Worm (Caenorhabditis elegans) whole organism, L4/young adult: ENCODE data around the gene cutl-27.

Experiments used
- W03F9.2 ChIP-seq: fragments of 150-350 bp; optimal IDR thresholded peaks from 2 replicates; lab custom pipeline; 2014; ENCODE audit warnings: missing biosample characterization, missing genetic modification characterization
- dao-5 ChIP-seq: sonication (generic microtip); optimal IDR thresholded peaks from 2 replicates; lab custom pipeline; 2016; ENCODE audit warnings: missing genotype, missing genetic modification characterization, moderate library complexity, missing compliant biosample characterization
- him-1 ChIP-seq: sonication (generic microtip); optimal IDR thresholded peaks from 2 replicates; lab custom pipeline; 2016; ENCODE audit warnings: missing genotype, missing genetic modification reagents, missing genetic modification characterization, missing compliant biosample characterization

The cutl-27 gene

ce11 chrIV:11902832-11903231 is 24.5 kb downstream of the cutl-27 start:
- TF ChIP-seq him-1 (tag; lab: Kevin White, UChicago) (no peak), W03F9.2 (tag; lab: Kevin White, UChicago) (no peak), dao-5 (no peak)

ce11 chrIV:11903676-11904075 is 25.3 kb downstream of the cutl-27 start:
- TF ChIP-seq W03F9.2 (tag; lab: Kevin White, UChicago), result no peak
- no peak for TF ChIP-seq him-1 (tag; lab: Kevin White, UChicago)
- TF ChIP-seq dao-5, result no peak

- TF ChIP-seq dao-5 (no peak), him-1 (tag; lab: Kevin White, UChicago) (no peak), W03F9.2 (tag; lab: Kevin White, UChicago) (no peak)
Observed at ce11 chrIV:11908733-11909132, 30.4 kb downstream of the cutl-27 start.

- no peak for TF ChIP-seq dao-5
- TF ChIP-seq him-1 (tag; lab: Kevin White, UChicago), result no peak
- TF ChIP-seq W03F9.2 (tag; lab: Kevin White, UChicago), result no peak
Observed at ce11 chrIV:11911723-11912122, 33.4 kb downstream of the cutl-27 start, which contains the start of gene VZK822L.2. Gene VZK822L.2 (plus strand): TSS chrIV:11912023.

- no peak for TF ChIP-seq W03F9.2 (tag; lab: Kevin White, UChicago)
- TF ChIP-seq him-1 (tag; lab: Kevin White, UChicago), result no peak
- no peak for TF ChIP-seq dao-5
Observed at ce11 chrIV:11913295-11913940, 35.1 kb downstream of the cutl-27 start.

- no peak for TF ChIP-seq him-1 (tag; lab: Kevin White, UChicago)
- TF ChIP-seq W03F9.2 (tag; lab: Kevin White, UChicago), result no peak
- no peak for TF ChIP-seq dao-5
Observed at ce11 chrIV:11914260-11914836, 36.0 kb downstream of the cutl-27 start.

ce11 chrIV:11914837-11915737 is 36.7 kb downstream of the cutl-27 start, which contains the start of gene fat-6:
Gene fat-6 (minus strand): TSS chrIV:11915687.
- no peak for TF ChIP-seq him-1 (tag; lab: Kevin White, UChicago)
- no peak for TF ChIP-seq W03F9.2 (tag; lab: Kevin White, UChicago)
- TF ChIP-seq dao-5, result no peak

- no peak for TF ChIP-seq dao-5
- TF ChIP-seq him-1 (tag; lab: Kevin White, UChicago), result no peak
- no peak for TF ChIP-seq W03F9.2 (tag; lab: Kevin White, UChicago)
Observed at ce11 chrIV:11915768-11916453, 37.6 kb downstream of the cutl-27 start, which contains the start of gene ZK822.9. Gene ZK822.9 (plus strand): TSS chrIV:11915947.

- TF ChIP-seq dao-5 (no peak), him-1 (tag; lab: Kevin White, UChicago) (no peak), W03F9.2 (tag; lab: Kevin White, UChicago) (no peak)
Observed at ce11 chrIV:11916907-11917306, 38.6 kb downstream of the cutl-27 start, which contains the start of gene ZK822.10. Gene ZK822.10 (plus strand): TSS chrIV:11917137.

ce11 chrIV:11917886-11918285 is 39.5 kb downstream of the cutl-27 start:
- TF ChIP-seq him-1 (tag; lab: Kevin White, UChicago) (no peak), dao-5 (no peak), W03F9.2 (tag; lab: Kevin White, UChicago) (no peak)

ce11 chrIV:11919067-11919466 is 40.7 kb downstream of the cutl-27 start:
- no peak for TF ChIP-seq W03F9.2 (tag; lab: Kevin White, UChicago)
- TF ChIP-seq dao-5, result no peak
- no peak for TF ChIP-seq him-1 (tag; lab: Kevin White, UChicago)

ce11 chrIV:11922011-11922410 is 43.7 kb downstream of the cutl-27 start, which contains the start of gene ZK822.1:
Gene ZK822.1 (minus strand): TSS chrIV:11922131.
- TF ChIP-seq him-1 (tag; lab: Kevin White, UChicago), result no peak
- TF ChIP-seq W03F9.2 (tag; lab: Kevin White, UChicago), result no peak
- no peak for TF ChIP-seq dao-5

ce11 chrIV:11923074-11923473 is 44.7 kb downstream of the cutl-27 start, which contains the start of gene srlf-31:
Gene srlf-31 (minus strand): TSS chrIV:11923174.
- TF ChIP-seq him-1 (tag; lab: Kevin White, UChicago) (no peak), W03F9.2 (tag; lab: Kevin White, UChicago) (no peak), dao-5 (no peak)
